Worm (Caenorhabditis elegans): ENCODE data around the gene aexr-3.

The aexr-3 gene

ce11 chrX:8961120-8961834 is at the start of gene aexr-3:
TSS of gene aexr-3 (minus strand) at chrX:8961170.
- TF ChIP-seq egl-5 (tag; optimal IDR thresholded peaks at IDR 0.05) (no peak), lin-15B (tag; optimal IDR thresholded peaks at IDR 0.05) (no peak), unc-62 (GFP tag; optimal IDR thresholded peaks at IDR 0.05) (no peak), ztf-4 (tag; optimal IDR thresholded peaks at IDR 0.05) (no peak), ceh-28 (tag; optimal IDR thresholded peaks at IDR 0.05) (no peak), tbx-2 (tag; optimal IDR thresholded peaks at IDR 0.05) (no peak), egl-27 (tag; optimal IDR thresholded peaks at IDR 0.05) (no peak), ceh-9 (tag; optimal IDR thresholded peaks at IDR 0.05) (no peak), elt-2 (tag; optimal IDR thresholded peaks at IDR 0.05) (no peak), elt-3 (tag; optimal IDR thresholded peaks at IDR 0.05) (no peak), zag-1 (tag; optimal IDR thresholded peaks at IDR 0.05) (no peak), nhr-23 (tag; optimal IDR thresholded peaks at IDR 0.05) (no peak), snpc-4 (tag; optimal IDR thresholded peaks at IDR 0.05) (no peak), nhr-11 (tag; optimal IDR thresholded peaks at IDR 0.05) (no peak), nhr-25 (tag; optimal IDR thresholded peaks at IDR 0.05) (no peak), nhr-76 (tag; optimal IDR thresholded peaks at IDR 0.05) (no peak), ztf-11 (tag; optimal IDR thresholded peaks at IDR 0.05) (no peak), nhr-77 (tag; optimal IDR thresholded peaks at IDR 0.05) (no peak)

- TF ChIP-seq egl-27 (tag; optimal IDR thresholded peaks at IDR 0.05) (no peak), fkh-2 (tag; optimal IDR thresholded peaks at IDR 0.05) (no peak), R02D3.7 (tag; optimal IDR thresholded peaks at IDR 0.05) (no peak), lin-15B (tag; optimal IDR thresholded peaks at IDR 0.05) (no peak), nhr-23 (tag; optimal IDR thresholded peaks at IDR 0.05) (no peak), ztf-11 (tag; optimal IDR thresholded peaks at IDR 0.05) (no peak), jun-1 (tag; optimal IDR thresholded peaks at IDR 0.05) (no peak), pha-4 (tag; optimal IDR thresholded peaks at IDR 0.05) (no peak), nhr-43 (tag; optimal IDR thresholded peaks at IDR 0.05; ENCODE audit: poor library complexity, severe bottlenecking) (no peak), nfya-1 (tag; optimal IDR thresholded peaks at IDR 0.05; ENCODE audit: insufficient read depth) (no peak), nhr-76 (tag; optimal IDR thresholded peaks at IDR 0.05) (no peak), snpc-4 (tag; optimal IDR thresholded peaks at IDR 0.05) (no peak), sea-2 (GFP tag; optimal IDR thresholded peaks at IDR 0.05) (no peak), mml-1 (tag; optimal IDR thresholded peaks at IDR 0.05) (no peak), ceh-28 (tag; optimal IDR thresholded peaks at IDR 0.05) (no peak), ztf-4 (tag; optimal IDR thresholded peaks at IDR 0.05) (no peak), ama-1 (optimal IDR thresholded peaks at IDR 0.05) (no peak), ceh-82 (tag; optimal IDR thresholded peaks at IDR 0.05) (no peak)
These were observed 49.4 kb upstream of the aexr-3 start, which contains the start of gene C24A3.9 for ce11 chrX:9010418-9010817. TSS of gene C24A3.9 (minus strand) at chrX:9010518.

- TF ChIP-seq elt-2 (tag; optimal IDR thresholded peaks at IDR 0.05) (no peak), hmg-11 (tag; optimal IDR thresholded peaks at IDR 0.05) (no peak), jun-1 (tag; optimal IDR thresholded peaks at IDR 0.05) (no peak), elt-3 (tag; optimal IDR thresholded peaks at IDR 0.05) (no peak), zag-1 (tag; optimal IDR thresholded peaks at IDR 0.05) (no peak), nfya-1 (tag; optimal IDR thresholded peaks at IDR 0.05; ENCODE audit: insufficient read depth) (no peak), ceh-28 (tag; optimal IDR thresholded peaks at IDR 0.05) (no peak), egl-27 (tag; optimal IDR thresholded peaks at IDR 0.05) (no peak), nhr-25 (tag; optimal IDR thresholded peaks at IDR 0.05) (no peak), nhr-67 (tag; optimal IDR thresholded peaks at IDR 0.05) (no peak), lin-39 (tag; optimal IDR thresholded peaks at IDR 0.05) (no peak), fkh-10 (GFP tag; optimal IDR thresholded peaks at IDR 0.05) (no peak), ceh-82 (tag; optimal IDR thresholded peaks at IDR 0.05) (no peak), ztf-11 (tag; optimal IDR thresholded peaks at IDR 0.05) (no peak), R02D3.7 (tag; optimal IDR thresholded peaks at IDR 0.05) (no peak), elt-1 (tag; optimal IDR thresholded peaks at IDR 0.05) (no peak), aly-2 (tag; optimal IDR thresholded peaks at IDR 0.05) (no peak), ceh-16 (tag; optimal IDR thresholded peaks at IDR 0.05) (no peak)
These were observed 37.8 kb upstream of the aexr-3 start, which contains the start of gene C24A3.1 for ce11 chrX:8998809-8999208. TSS of gene C24A3.1 (plus strand) at chrX:8999071.

All from whole organism, L3 larva.